Worm (Caenorhabditis elegans): Measurements from ENCODE around the gene D2007.1.
A peak's percentile ranks its signal among the peaks of the same experiment; 100 is the strongest.

The D2007.1 gene

ce11 chrIII:8155166-8155565 lies at the start of gene D2007.1:
D2007.1 (plus strand) TSS chrIII:8155466.
- peak; percentile 27 for TF ChIP-seq hlh-30 (tag; optimal IDR thresholded peaks at IDR 0.05; ENCODE audit: insufficient read depth)
- no peak for TF ChIP-seq lim-6 (tag; optimal IDR thresholded peaks at IDR 0.05)

- TF ChIP-seq pag-3 (tag; optimal IDR thresholded peaks at IDR 0.05; ENCODE audit: borderline replicate concordance) (no peak), madf-2 (tag; optimal IDR thresholded peaks at IDR 0.05) (no peak), unc-55 (GFP tag; optimal IDR thresholded peaks at IDR 0.05) (no peak), ceh-9 (tag; optimal IDR thresholded peaks at IDR 0.05) (no peak), ceh-45 (GFP tag; IDR thresholded peaks at IDR 0.05) (no peak), nfya-1 (tag; optimal IDR thresholded peaks at IDR 0.05) (no peak), ceh-19 (GFP tag; optimal IDR thresholded peaks at IDR 0.05) (no peak), sdc-2 (tag; optimal IDR thresholded peaks at IDR 0.05) (no peak), ceh-48 (tag; optimal IDR thresholded peaks at IDR 0.05) (no peak), ceh-18 (tag; optimal IDR thresholded peaks at IDR 0.05) (no peak), elt-4 (tag; optimal IDR thresholded peaks at IDR 0.05) (no peak), Y22D7AL.16 (tag; optimal IDR thresholded peaks at IDR 0.05) (no peak)
These were observed 49.5 kb upstream of the D2007.1 start for ce11 chrIII:8105771-8106170.

ce11 chrIII:8106476-8106875 lies 48.8 kb upstream of the D2007.1 start:
- peak; percentile 56 for TF ChIP-seq ceh-9 (tag; optimal IDR thresholded peaks at IDR 0.05)
- TF ChIP-seq pqm-1 (tag; optimal IDR thresholded peaks at IDR 0.05): no peak
- no peak for TF ChIP-seq pha-4 (tag; optimal IDR thresholded peaks at IDR 0.05)
- TF ChIP-seq syd-9 (tag; optimal IDR thresholded peaks at IDR 0.05): peak; percentile 49
- peak; percentile 69 for TF ChIP-seq hlh-13 (GFP tag; optimal IDR thresholded peaks at IDR 0.05)
- TF ChIP-seq nfya-1 (tag; optimal IDR thresholded peaks at IDR 0.05): peak; percentile 41
- peak; percentile 69 for TF ChIP-seq ceh-14 (tag; optimal IDR thresholded peaks at IDR 0.05)
- peak; percentile 36 for TF ChIP-seq zip-5 (tag; optimal IDR thresholded peaks at IDR 0.05)
- TF ChIP-seq Y22D7AL.16 (tag; optimal IDR thresholded peaks at IDR 0.05): peak; percentile 66
- no peak for TF ChIP-seq mec-3 (tag; optimal IDR thresholded peaks at IDR 0.05; ENCODE audit: borderline replicate concordance)
- TF ChIP-seq tbx-2 (tag; optimal IDR thresholded peaks at IDR 0.05): peak; percentile 76
- no peak for TF ChIP-seq ets-4 (tag; optimal IDR thresholded peaks at IDR 0.05)
- TF ChIP-seq nhr-11 (tag; optimal IDR thresholded peaks at IDR 0.05): no peak
- peak; percentile 67 for TF ChIP-seq sox-2 (GFP tag; IDR thresholded peaks at IDR 0.05)
- TF ChIP-seq pax-1 (tag; optimal IDR thresholded peaks at IDR 0.05): no peak
- TF ChIP-seq ceh-45 (GFP tag; IDR thresholded peaks at IDR 0.05): peak; percentile 86
- TF ChIP-seq lim-6 (tag; optimal IDR thresholded peaks at IDR 0.05): no peak
- TF ChIP-seq dmd-4 (tag; optimal IDR thresholded peaks at IDR 0.05; ENCODE audit: borderline replicate concordance): peak; percentile 40
- TF ChIP-seq fax-1 (tag; optimal IDR thresholded peaks at IDR 0.05): peak; percentile 40
- peak; percentile 74 for TF ChIP-seq ceh-6 (GFP tag; optimal IDR thresholded peaks at IDR 0.05)
- TF ChIP-seq hlh-8 (tag; optimal IDR thresholded peaks at IDR 0.05): peak; percentile 17
- TF ChIP-seq K02D7.2 (tag; optimal IDR thresholded peaks at IDR 0.05): peak; percentile 49
- TF ChIP-seq C08G9.2 (tag; optimal IDR thresholded peaks at IDR 0.05): peak; percentile 72
- 0 out of 2 replicates have a peak, but pooled peaks have one; percentile 42 for TF ChIP-seq unc-3 (GFP tag; conservative IDR thresholded peaks at IDR 0.05)
- TF ChIP-seq unc-3 (tag; optimal IDR thresholded peaks at IDR 0.05): peak; percentile 56
- TF ChIP-seq ref-2 (tag; optimal IDR thresholded peaks at IDR 0.05): peak; percentile 41
- peak; percentile 53 for TF ChIP-seq unc-42 (tag; optimal IDR thresholded peaks at IDR 0.05)
- peak; percentile 71 for TF ChIP-seq ceh-19 (GFP tag; optimal IDR thresholded peaks at IDR 0.05)
- no peak for TF ChIP-seq ama-1 (optimal IDR thresholded peaks at IDR 0.05)
- TF ChIP-seq unc-86 (tag; optimal IDR thresholded peaks at IDR 0.05): peak; percentile 66
- peak; percentile 20 for TF ChIP-seq ceh-30 (tag; optimal IDR thresholded peaks at IDR 0.05)
- peak; percentile 70 for TF ChIP-seq sdc-2 (tag; optimal IDR thresholded peaks at IDR 0.05)
- TF ChIP-seq gmeb-2 (tag; optimal IDR thresholded peaks at IDR 0.05): peak; percentile 53
- peak; percentile 76 for TF ChIP-seq C38D4.7 (GFP tag; optimal IDR thresholded peaks at IDR 0.05)
- peak; percentile 53 for TF ChIP-seq F13H6.1 (tag; optimal IDR thresholded peaks at IDR 0.05)
- TF ChIP-seq T23F11.4 (GFP tag; optimal IDR thresholded peaks at IDR 0.05): peak; percentile 70
- no peak for TF ChIP-seq ceh-22 (tag; optimal IDR thresholded peaks at IDR 0.05)
- peak; percentile 70 for TF ChIP-seq fkh-6 (tag; optimal IDR thresholded peaks at IDR 0.05)
- no peak for TF ChIP-seq elt-4 (tag; optimal IDR thresholded peaks at IDR 0.05)
- peak; percentile 71 for TF ChIP-seq lin-11 (tag; optimal IDR thresholded peaks at IDR 0.05)
- peak; percentile 40 for TF ChIP-seq odd-2 (tag; optimal IDR thresholded peaks at IDR 0.05)
- no peak for TF ChIP-seq rnt-1 (tag; optimal IDR thresholded peaks at IDR 0.05)
- peak; percentile 32 for TF ChIP-seq tbx-7 (tag; optimal IDR thresholded peaks at IDR 0.05)

All from whole organism, late embryonic.